Fruit fly (Drosophila melanogaster) whole organism, embryonic: ENCODE data around the gene CG11811.
A peak's percentile ranks its signal among the peaks of the same experiment; 100 is the strongest.

ENCODE experiments used
- Atf3 ChIP-seq: fragments of 200-800 bp; sonication (Bioruptor generic); optimal IDR thresholded peaks from 3 replicates; lab custom pipeline; 2016; ENCODE audit warnings: missing biosample characterization, missing genetic modification characterization
- CG13123 ChIP-seq: fragments of 200-800 bp; sonication (Bioruptor generic); optimal IDR thresholded peaks from 2 replicates; lab custom pipeline; 2016; ENCODE audit warnings: missing biosample characterization, missing genetic modification characterization
- CG13624 ChIP-seq: fragments of 200-800 bp; sonication (Bioruptor generic); optimal IDR thresholded peaks from 2 replicates; lab custom pipeline; 2016; ENCODE audit warnings: missing biosample characterization, missing genetic modification characterization
- CG14710 ChIP-seq: fragments of 200-800 bp; sonication (Bioruptor generic); optimal IDR thresholded peaks from 3 replicates; lab custom pipeline; 2019; ENCODE audit warnings: missing biosample characterization, mild to moderate bottlenecking, missing genetic modification characterization, moderate library complexity
- CG16813 ChIP-seq: fragments of 200-800 bp; sonication (Bioruptor generic); IDR thresholded peaks from 3 replicates; pipeline ENCODE4 v1.3.6; 2022; ENCODE audit warnings: missing biosample characterization, missing genetic modification characterization; ENCODE audit not compliant: partially characterized antibody
- CG17328 ChIP-seq: fragments of 200-800 bp; sonication (Bioruptor generic); IDR thresholded peaks from 2 replicates; pipeline ENCODE4 v1.3.6; 2022; ENCODE audit warnings: missing biosample characterization, missing genetic modification characterization
- CG18262 ChIP-seq: fragments of 200-800 bp; optimal IDR thresholded peaks from 3 replicates; lab custom pipeline; 2019; ENCODE audit warnings: missing biosample characterization, mild to moderate bottlenecking, missing genetic modification characterization, moderate library complexity
- CG2116 ChIP-seq: fragments of 200-800 bp; sonication (Bioruptor generic); optimal IDR thresholded peaks from 3 replicates; lab custom pipeline; 2018; ENCODE audit warnings: missing biosample characterization, mild to moderate bottlenecking, missing genetic modification characterization
- CG30431 ChIP-seq: fragments of 200-800 bp; sonication (Bioruptor generic); optimal IDR thresholded peaks from 2 replicates; lab custom pipeline; 2017; ENCODE audit warnings: missing biosample characterization, missing genetic modification characterization
- CG3163 ChIP-seq: fragments of 200-800 bp; sonication (Bioruptor generic); optimal IDR thresholded peaks from 3 replicates; lab custom pipeline; 2016; ENCODE audit warnings: missing biosample characterization, missing genetic modification characterization
- CG33213 ChIP-seq: fragments of 200-800 bp; sonication (Bioruptor generic); optimal IDR thresholded peaks from 3 replicates; lab custom pipeline; 2016; ENCODE audit warnings: missing biosample characterization, missing genetic modification characterization
- CG34224 ChIP-seq: fragments of 200-800 bp; sonication (Bioruptor generic); IDR thresholded peaks from 3 replicates; pipeline ENCODE4 v1.3.6; 2022; ENCODE audit warnings: missing biosample characterization, missing genetic modification characterization; ENCODE audit not compliant: partially characterized antibody
- CG3847 ChIP-seq: fragments of 200-800 bp; sonication (Bioruptor generic); IDR thresholded peaks from 2 replicates; pipeline ENCODE4 v1.3.6; 2022; ENCODE audit warnings: missing biosample characterization, missing genetic modification characterization
- CG4404 ChIP-seq: fragments of 200-800 bp; sonication (Bioruptor generic); IDR thresholded peaks from 2 replicates; pipeline ENCODE4 v1.3.6; 2022; ENCODE audit warnings: missing biosample characterization, missing genetic modification characterization
- CG6272 ChIP-seq: fragments of 200-800 bp; sonication (Bioruptor generic); IDR thresholded peaks from 2 replicates; pipeline ENCODE4 v1.3.6; 2022; ENCODE audit warnings: missing biosample characterization, missing genetic modification characterization
- CG7839 ChIP-seq: fragments of 200-800 bp; sonication (Bioruptor generic); optimal IDR thresholded peaks from 3 replicates; lab custom pipeline; 2018; ENCODE audit warnings: missing biosample characterization, mild to moderate bottlenecking, missing genetic modification characterization, moderate library complexity
- CHES-1-like ChIP-seq: fragments of 200-800 bp; sonication (Bioruptor generic); optimal IDR thresholded peaks from 2 replicates; lab custom pipeline; 2016; ENCODE audit warnings: missing biosample characterization, missing genetic modification characterization
- Deaf1 ChIP-seq: fragments of 200-800 bp; optimal IDR thresholded peaks from 3 replicates; lab custom pipeline; 2019; ENCODE audit warnings: missing biosample characterization, mild to moderate bottlenecking, missing genetic modification characterization, moderate library complexity
- Doc3 ChIP-seq: fragments of 200-800 bp; sonication (Bioruptor generic); IDR thresholded peaks from 3 replicates; pipeline ENCODE4 v1.3.6; 2022; ENCODE audit warnings: missing biosample characterization, missing genetic modification characterization; ENCODE audit not compliant: partially characterized antibody
- Dp ChIP-seq: fragments of 200-800 bp; sonication (Bioruptor generic); optimal IDR thresholded peaks from 2 replicates; lab custom pipeline; 2018; ENCODE audit warnings: missing biosample characterization, mild to moderate bottlenecking, missing genetic modification characterization, moderate library complexity
- E2f1 ChIP-seq: fragments of 200-800 bp; sonication (Bioruptor generic); IDR thresholded peaks from 2 replicates; pipeline ENCODE4 v1.3.6; 2022; ENCODE audit warnings: missing biosample characterization, missing genetic modification characterization
- Lim3 ChIP-seq: fragments of 200-800 bp; sonication (Bioruptor generic); IDR thresholded peaks from 2 replicates; pipeline ENCODE4 v1.3.6; 2022; ENCODE audit warnings: missing biosample characterization, missing genetic modification characterization
- Mad ChIP-seq: fragments of 200-800 bp; sonication (Bioruptor generic); optimal IDR thresholded peaks from 2 replicates; lab custom pipeline; 2016; ENCODE audit warnings: missing biosample characterization, missing genetic modification characterization
- NC2β ChIP-seq: fragments of 200-800 bp; sonication (Bioruptor generic); optimal IDR thresholded peaks from 2 replicates; lab custom pipeline; 2016; ENCODE audit warnings: missing biosample characterization, missing genetic modification characterization
- NFAT ChIP-seq: fragments of 200-800 bp; sonication (Bioruptor generic); IDR thresholded peaks from 2 replicates; pipeline ENCODE4 v1.3.6; 2022; ENCODE audit warnings: missing biosample characterization, missing genetic modification characterization
- NK7.1 ChIP-seq: fragments of 200-800 bp; sonication (Bioruptor generic); optimal IDR thresholded peaks from 3 replicates; lab custom pipeline; 2016; ENCODE audit warnings: missing biosample characterization, missing genetic modification characterization
- Neu2 ChIP-seq: fragments of 200-800 bp; sonication (Bioruptor generic); optimal IDR thresholded peaks from 3 replicates; lab custom pipeline; 2016; ENCODE audit warnings: missing biosample characterization, missing genetic modification characterization, borderline replicate concordance
- NfI ChIP-seq: fragments of 200-800 bp; sonication (Bioruptor generic); optimal IDR thresholded peaks from 3 replicates; lab custom pipeline; 2018; ENCODE audit warnings: missing biosample characterization, mild to moderate bottlenecking, missing genetic modification characterization, moderate library complexity
- Optix ChIP-seq: fragments of 200-800 bp; sonication (Bioruptor generic); IDR thresholded peaks from 3 replicates; pipeline ENCODE4 v1.3.6; 2022; ENCODE audit warnings: missing biosample characterization, missing genetic modification characterization
- PHDP ChIP-seq: fragments of 200-800 bp; sonication (Bioruptor generic); optimal IDR thresholded peaks from 3 replicates; lab custom pipeline; 2018; ENCODE audit warnings: missing biosample characterization, mild to moderate bottlenecking, missing genetic modification characterization, moderate library complexity
- Sox100B ChIP-seq: fragments of 200-800 bp; sonication (Bioruptor generic); optimal IDR thresholded peaks from 3 replicates; lab custom pipeline; 2018; ENCODE audit warnings: missing biosample characterization, mild to moderate bottlenecking, missing genetic modification characterization
- Usf ChIP-seq: fragments of 200-800 bp; sonication (Bioruptor generic); optimal IDR thresholded peaks from 2 replicates; lab custom pipeline; 2017; ENCODE audit warnings: missing genotype, missing biosample characterization, missing genetic modification characterization
- Xbp1 ChIP-seq: fragments of 200-800 bp; sonication (Bioruptor generic); optimal IDR thresholded peaks from 3 replicates; lab custom pipeline; 2016; ENCODE audit warnings: missing biosample characterization, mild to moderate bottlenecking, missing genetic modification characterization
- amos ChIP-seq: fragments of 200-800 bp; sonication (Bioruptor generic); IDR thresholded peaks from 2 replicates; pipeline ENCODE4 v1.3.6; 2022; ENCODE audit warnings: missing biosample characterization, missing genetic modification characterization; ENCODE audit not compliant: partially characterized antibody
- bigmax ChIP-seq: fragments of 200-800 bp; sonication (Bioruptor generic); optimal IDR thresholded peaks from 2 replicates; lab custom pipeline; 2018; ENCODE audit warnings: missing biosample characterization, mild to moderate bottlenecking, missing genetic modification characterization
- chinmo ChIP-seq: fragments of 200-800 bp; sonication (Bioruptor generic); IDR thresholded peaks from 4 replicates; pipeline ENCODE4 v1.3.6; 2022; ENCODE audit warnings: missing biosample characterization, missing genetic modification characterization; ENCODE audit not compliant: partially characterized antibody
- cwo ChIP-seq: fragments of 200-800 bp; sonication (Bioruptor generic); optimal IDR thresholded peaks from 3 replicates; lab custom pipeline; 2017; ENCODE audit warnings: missing biosample characterization, missing genetic modification characterization, mild to moderate bottlenecking, moderate library complexity, missing genetic modification reagents
- dan ChIP-seq: fragments of 200-800 bp; sonication (Bioruptor generic); IDR thresholded peaks from 2 replicates; pipeline ENCODE4 v1.3.6; 2022; ENCODE audit warnings: missing biosample characterization, missing genetic modification characterization
- en ChIP-seq: fragments of 200-800 bp; sonication (Bioruptor generic); optimal IDR thresholded peaks from 2 replicates; lab custom pipeline; 2016; ENCODE audit warnings: missing biosample characterization, missing genetic modification characterization
- fd64A ChIP-seq: fragments of 200-800 bp; sonication (Bioruptor generic); optimal IDR thresholded peaks from 3 replicates; lab custom pipeline; 2018; ENCODE audit warnings: missing biosample characterization, mild to moderate bottlenecking, missing genetic modification characterization
- fd96Cb ChIP-seq: fragments of 200-800 bp; sonication (Bioruptor generic); optimal IDR thresholded peaks from 2 replicates; lab custom pipeline; 2018; ENCODE audit warnings: missing biosample characterization, mild to moderate bottlenecking, missing genetic modification characterization, moderate library complexity
- fru ChIP-seq: fragments of >200 bp; optimal IDR thresholded peaks from 2 replicates; lab custom pipeline; 2017
- grau ChIP-seq: fragments of 200-800 bp; optimal IDR thresholded peaks from 3 replicates; lab custom pipeline; 2019; ENCODE audit warnings: missing biosample characterization, mild to moderate bottlenecking, missing genetic modification characterization, moderate library complexity
- gro ChIP-seq: fragments of 200-800 bp; sonication (Bioruptor generic); optimal IDR thresholded peaks from 2 replicates; lab custom pipeline; 2016; ENCODE audit warnings: missing biosample characterization, missing genetic modification characterization
- insv ChIP-seq, 2 experiments: fragments of 200-800 bp; sonication (Bioruptor generic); optimal IDR thresholded peaks; 3 replicates each; lab custom pipeline; 2016 to 2018; ENCODE audit warnings: missing biosample characterization in 2 of 2, missing genetic modification characterization in 2 of 2
- luna ChIP-seq: fragments of 200-800 bp; sonication (Bioruptor generic); optimal IDR thresholded peaks from 2 replicates; lab custom pipeline; 2016; ENCODE audit warnings: missing biosample characterization, missing genetic modification characterization
- oc ChIP-seq: fragments of 200-800 bp; sonication (Bioruptor generic); optimal IDR thresholded peaks from 2 replicates; lab custom pipeline; 2018; ENCODE audit warnings: missing biosample characterization, mild to moderate bottlenecking, missing genetic modification characterization, moderate library complexity
- pho ChIP-seq: fragments of 200-800 bp; sonication (Bioruptor generic); optimal IDR thresholded peaks from 2 replicates; lab custom pipeline; 2016; ENCODE audit warnings: missing biosample characterization, missing genetic modification characterization
- phol ChIP-seq: fragments of 200-800 bp; sonication (Bioruptor generic); optimal IDR thresholded peaks from 3 replicates; lab custom pipeline; 2018; ENCODE audit warnings: missing biosample characterization, mild to moderate bottlenecking, missing genetic modification characterization, moderate library complexity
- pros ChIP-seq: fragments of 200-800 bp; sonication (Bioruptor generic); optimal IDR thresholded peaks from 3 replicates; lab custom pipeline; 2019; ENCODE audit warnings: missing biosample characterization, mild to moderate bottlenecking, missing genetic modification characterization, moderate library complexity
- sob ChIP-seq: fragments of 200-800 bp; sonication (Bioruptor generic); IDR thresholded peaks from 2 replicates; pipeline ENCODE4 v1.3.6; 2022; ENCODE audit warnings: missing biosample characterization, missing genetic modification characterization
- yki ChIP-seq: fragments of >200 bp; optimal IDR thresholded peaks from 3 replicates; lab custom pipeline; 2018

The CG11811 gene

dm6 chr3L:10679711-10680154 lies 11.1 kb upstream of the CG11811 start (continued):
- TF ChIP-seq CG4404 (GFP tag; lab: Robert Waterston, UW) = no peak
- TF ChIP-seq CG6272 = no peak
- no peak for TF ChIP-seq fru (lab: Kevin White, UChicago)
- TF ChIP-seq Optix (GFP tag; lab: Robert Waterston, UW) = no peak
- no peak for TF ChIP-seq Doc3 (GFP tag; lab: Robert Waterston, UW)
- no peak for TF ChIP-seq CG13123 (GFP tag; lab: Kevin White, UChicago)
- no peak for TF ChIP-seq CG30431
- TF ChIP-seq Xbp1 (GFP tag; lab: Kevin White, UChicago) = no peak
- TF ChIP-seq CG33213 (GFP tag; lab: Kevin White, UChicago) = no peak
- no peak for TF ChIP-seq CG3163 (GFP tag; lab: Kevin White, UChicago)
- no peak for TF ChIP-seq fd64A
- TF ChIP-seq Usf (GFP tag; lab: Kevin White, UChicago) = no peak
- TF ChIP-seq CG3847 = no peak
- TF ChIP-seq bigmax (GFP tag; lab: Kevin White, UChicago) = no peak
- peak; percentile 36 for TF ChIP-seq CG14710 (tag; lab: Kevin White, UChicago)
- TF ChIP-seq CG13624 (GFP tag; lab: Kevin White, UChicago) = no peak
- 0 out of 2 replicates have a peak, but pooled peaks have one; percentile 37 for TF ChIP-seq sob
- TF ChIP-seq phol (tag; lab: Kevin White, UChicago) = no peak
- no peak for TF ChIP-seq Dp (GFP tag; lab: Kevin White, UChicago)
- no peak for TF ChIP-seq NC2β (GFP tag; lab: Kevin White, UChicago)
- TF ChIP-seq chinmo (GFP tag; lab: Robert Waterston, UW) = no peak
- TF ChIP-seq oc (tag; lab: Kevin White, UChicago) = peak; percentile 25
- no peak for TF ChIP-seq Deaf1 (tag; lab: Kevin White, UChicago)
- no peak for TF ChIP-seq pros (GFP tag; lab: Kevin White, UChicago)
- no peak for TF ChIP-seq cwo
- TF ChIP-seq CG16813 = no peak
- peak; percentile 49 for TF ChIP-seq PHDP (tag; lab: Kevin White, UChicago)
- TF ChIP-seq dan (GFP tag; lab: Robert Waterston, UW) = no peak
- TF ChIP-seq pho (GFP tag; lab: Kevin White, UChicago) = no peak
- TF ChIP-seq Mad (GFP tag; lab: Kevin White, UChicago) = no peak
- TF ChIP-seq CG2116 (GFP tag; lab: Kevin White, UChicago) = no peak
- TF ChIP-seq Atf3 (GFP tag; lab: Kevin White, UChicago) = no peak
- TF ChIP-seq CG18262 (tag; lab: Kevin White, UChicago) = peak; percentile 13
- TF ChIP-seq NfI (GFP tag; lab: Kevin White, UChicago) = no peak
- no peak for TF ChIP-seq NFAT (GFP tag; lab: Robert Waterston, UW)
- TF ChIP-seq CG34224 (GFP tag; lab: Robert Waterston, UW) = no peak
- no peak for TF ChIP-seq NK7.1 (GFP tag; lab: Kevin White, UChicago)
- TF ChIP-seq Lim3 = no peak
- TF ChIP-seq CG17328 = no peak
- TF ChIP-seq amos (GFP tag; lab: Robert Waterston, UW) = no peak
- peak; percentile 57 for TF ChIP-seq CHES-1-like (GFP tag; lab: Kevin White, UChicago)
- no peak for TF ChIP-seq en (GFP tag; lab: Kevin White, UChicago)
- TF ChIP-seq Sox100B (GFP tag; lab: Kevin White, UChicago) = peak; percentile 30
- peak; percentile 12 for TF ChIP-seq luna (GFP tag; lab: Kevin White, UChicago)
- peak; percentile 17 for TF ChIP-seq CG7839 (tag; lab: Kevin White, UChicago)
- TF ChIP-seq E2f1 (GFP tag; lab: Robert Waterston, UW) = no peak
- TF ChIP-seq Neu2 (GFP tag; lab: Kevin White, UChicago) = no peak
- TF ChIP-seq gro (GFP tag; lab: Kevin White, UChicago) = peak; percentile 0
- no peak for TF ChIP-seq fd96Cb (tag; lab: Kevin White, UChicago)
- TF ChIP-seq insv (GFP tag; optimal IDR thresholded peaks at IDR 0.05; lab: Kevin White, UChicago) = no peak
- no peak for TF ChIP-seq grau (tag; lab: Kevin White, UChicago)
- no peak for TF ChIP-seq yki
